Worm (Caenorhabditis elegans) whole organism, mixed stage, embryonic: ENCODE measurements around the gene Y51H7BR.4.
"Not testable (repeated sequence)": the region's sequence is repeated elsewhere in the genome, so short reads cannot be mapped to it uniquely, and the experiment has no call there.

Source experiments
- bed-3 ChIP-seq: fragments of 200-800 bp; sonication (Bioruptor generic); optimal IDR thresholded peaks from 3 replicates; lab custom pipeline; 2018; ENCODE audit warnings: mild to moderate bottlenecking, missing genetic modification characterization, moderate library complexity, missing compliant biosample characterization
- blmp-1 ChIP-seq: fragments of 150-350 bp; optimal IDR thresholded peaks from 2 replicates; lab custom pipeline; 2014; ENCODE audit warnings: missing biosample characterization, missing genetic modification characterization
- ces-1 ChIP-seq: fragments of 150-350 bp; optimal IDR thresholded peaks from 2 replicates; lab custom pipeline; 2014; ENCODE audit warnings: missing biosample characterization, missing genetic modification reagents, missing genetic modification characterization
- nhr-237 ChIP-seq: fragments of 150-350 bp; optimal IDR thresholded peaks from 2 replicates; lab custom pipeline; 2014; ENCODE audit warnings: missing biosample characterization, missing genetic modification characterization

- TF ChIP-seq ces-1; bed-3 (GFP tag; lab: Kevin White, UChicago); blmp-1 (tag; lab: Kevin White, UChicago); nhr-237 (tag; lab: Kevin White, UChicago): not testable (repeated sequence)
These were observed 11.5 kb downstream of the Y51H7BR.4 start, which contains the start of gene poml-4 for ce11 chrII:1540628-1541027.
